Worm (Caenorhabditis elegans): Measurements from ENCODE around the gene cyd-1.
"Not testable (repeated sequence)": the region's sequence is repeated elsewhere in the genome, so short reads cannot be mapped to it uniquely, and the experiment has no call there.

ce11 chrII:13016381-13016780 lies 36.0 kb downstream of the cyd-1 start:
- TF ChIP-seq eyg-1 (tag; optimal IDR thresholded peaks at IDR 0.05); ets-4 (tag; optimal IDR thresholded peaks at IDR 0.05); T23F11.4 (GFP tag; optimal IDR thresholded peaks at IDR 0.05): not testable (repeated sequence)

Data from whole organism, late embryonic.